Worm (Caenorhabditis elegans): ENCODE data around the gene pals-38.

pals-38 gene

DNA sequence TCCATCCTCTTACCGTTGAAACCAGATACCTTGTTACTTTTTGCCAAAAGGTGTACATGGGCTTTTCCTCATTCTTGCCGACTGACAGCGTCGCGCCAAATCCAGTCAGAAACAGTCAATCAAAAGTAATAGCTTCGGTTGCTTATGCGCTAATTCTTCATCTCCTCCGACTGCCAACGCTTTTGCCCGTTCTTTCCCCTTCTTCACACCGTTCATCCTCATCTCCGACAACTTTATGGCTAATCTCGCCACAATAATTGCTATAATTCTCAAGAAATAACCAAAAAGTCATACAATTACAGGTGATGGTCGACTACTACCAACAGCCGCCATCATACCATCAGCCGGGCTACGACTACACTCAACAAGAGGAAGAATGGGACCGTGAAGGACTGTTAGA lies 31.3 kb upstream of the pals-38 start, which contains the start of gene atn-1:
Gene atn-1 (plus strand): TSS at position 301 of the 400 bp plus-strand sequence.
- TF ChIP-seq B0261.1 (tag; optimal IDR thresholded peaks at IDR 0.05) (no peak), B0019.2 (GFP tag; conservative IDR thresholded peaks at IDR 0.05) (no peak), mcd-1 (GFP tag; IDR thresholded peaks at IDR 0.05) (no peak), ztf-6 (GFP tag; IDR thresholded peaks at IDR 0.05) (no peak), repo-1 (tag; optimal IDR thresholded peaks at IDR 0.05) (no peak), ekl-4 (GFP tag; IDR thresholded peaks at IDR 0.05) (no peak), bed-1 (GFP tag; IDR thresholded peaks at IDR 0.05) (no peak), K11D2.4 (GFP tag; IDR thresholded peaks at IDR 0.05) (no peak), F57A8.1 (GFP tag; optimal IDR thresholded peaks at IDR 0.05) (no peak), sea-2 (GFP tag; IDR thresholded peaks at IDR 0.05) (no peak), D2030.7 (GFP tag; IDR thresholded peaks at IDR 0.05) (no peak), atf-7 (tag; optimal IDR thresholded peaks at IDR 0.05) (no peak), madf-6 (GFP tag; IDR thresholded peaks at IDR 0.05) (no peak), xnd-1 (tag; optimal IDR thresholded peaks at IDR 0.05) (no peak)

DNA sequence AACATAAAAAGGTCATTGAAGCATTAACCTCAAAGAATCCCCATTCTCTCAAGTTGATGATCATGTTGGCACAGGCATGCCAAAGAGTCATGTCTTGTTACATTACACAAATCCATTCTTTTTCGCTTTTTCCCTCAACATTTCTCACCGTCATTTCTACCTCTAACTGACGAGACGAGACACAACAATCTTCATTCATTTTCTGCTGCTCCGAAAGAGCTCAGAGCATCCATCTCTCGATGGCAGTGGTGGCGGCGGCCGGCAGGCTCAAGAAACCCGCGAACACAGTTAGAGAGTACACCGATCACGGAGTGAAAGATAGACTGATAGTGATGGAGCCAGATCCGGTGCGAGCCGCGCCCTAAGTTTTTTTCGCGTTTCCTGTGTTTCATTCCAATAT lies 30.3 kb upstream of the pals-38 start:
- no peak for TF ChIP-seq dpl-1 (GFP tag; optimal IDR thresholded peaks at IDR 0.05)
- TF ChIP-seq nhr-27 (tag; optimal IDR thresholded peaks at IDR 0.05), result no peak
- TF ChIP-seq rpc-1 (optimal IDR thresholded peaks at IDR 0.05), result no peak
- no peak for TF ChIP-seq rpc-1 (tag; optimal IDR thresholded peaks at IDR 0.05)
- TF ChIP-seq egl-44 (GFP tag; IDR thresholded peaks at IDR 0.05), result no peak
- TF ChIP-seq madf-8 (GFP tag; conservative IDR thresholded peaks at IDR 0.05), result no peak
- TF ChIP-seq mcd-1 (GFP tag; IDR thresholded peaks at IDR 0.05), result no peak
- no peak for TF ChIP-seq Y53F4B.3 (GFP tag; IDR thresholded peaks at IDR 0.05)
- no peak for TF ChIP-seq ceh-100 (GFP tag; IDR thresholded peaks at IDR 0.05)
- TF ChIP-seq chd-7 (tag; optimal IDR thresholded peaks at IDR 0.05), result peak; percentile 26
- no peak for TF ChIP-seq cebp-1 (GFP tag; IDR thresholded peaks at IDR 0.05)
- no peak for TF ChIP-seq cebp-1 (tag; optimal IDR thresholded peaks at IDR 0.05)
- no peak for TF ChIP-seq lin-35 (GFP tag; optimal IDR thresholded peaks at IDR 0.05)
- TF ChIP-seq zfh-2 (GFP tag; conservative IDR thresholded peaks at IDR 0.05), result peak; percentile 92
- peak; percentile 38; the same call in 1 of the 2 replicates for TF ChIP-seq pbrm-1 (GFP tag; IDR thresholded peaks at IDR 0.05)
- TF ChIP-seq lin-54 (GFP tag; optimal IDR thresholded peaks at IDR 0.05), result no peak
- TF ChIP-seq B0035.1 (tag; optimal IDR thresholded peaks at IDR 0.05), result no peak
- no peak for TF ChIP-seq ceh-27 (GFP tag; optimal IDR thresholded peaks at IDR 0.05)
- TF ChIP-seq nhr-90 (tag; optimal IDR thresholded peaks at IDR 0.05), result peak; percentile 5
- TF ChIP-seq F33H1.4 (GFP tag; IDR thresholded peaks at IDR 0.05), result no peak
- no peak for TF ChIP-seq mxl-1 (tag; optimal IDR thresholded peaks at IDR 0.05)
- TF ChIP-seq zim-3 (tag; optimal IDR thresholded peaks at IDR 0.05), result peak; percentile 34
- TF ChIP-seq K12H6.12 (tag; optimal IDR thresholded peaks at IDR 0.05), result peak; percentile 9

DNA sequence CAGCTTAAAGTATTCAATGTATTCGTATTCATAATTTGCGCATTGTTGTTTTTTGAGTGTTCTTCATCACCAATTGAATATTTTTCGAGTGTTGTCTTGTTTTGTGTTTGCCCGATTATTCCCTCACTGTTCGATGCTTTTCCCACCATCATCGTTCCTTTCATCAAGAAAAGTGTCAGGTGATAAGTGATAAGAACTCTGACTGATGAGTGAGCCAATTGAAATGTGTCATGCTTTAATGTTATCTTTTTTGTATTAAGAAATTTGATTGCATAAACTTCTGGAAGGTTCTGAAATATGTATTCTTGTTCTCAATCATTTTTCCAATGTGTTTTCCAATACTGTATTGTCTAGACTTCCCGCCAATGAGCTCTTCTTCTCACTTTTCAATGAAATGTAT lies 28.6 kb upstream of the pals-38 start:
- TF ChIP-seq F57A8.1 (GFP tag; optimal IDR thresholded peaks at IDR 0.05), result no peak
- no peak for TF ChIP-seq somi-1 (GFP tag; optimal IDR thresholded peaks at IDR 0.05)
- TF ChIP-seq pha-4 (tag; optimal IDR thresholded peaks at IDR 0.05), result no peak
- TF ChIP-seq nhr-179 (tag; optimal IDR thresholded peaks at IDR 0.05), result no peak
- TF ChIP-seq let-607 (tag; optimal IDR thresholded peaks at IDR 0.05), result peak in 1 of 2 experiments; percentile 6
- TF ChIP-seq tbp1 (GFP tag; optimal IDR thresholded peaks at IDR 0.05), result no peak
- TF ChIP-seq ekl-4 (GFP tag; IDR thresholded peaks at IDR 0.05), result no peak
- no peak for TF ChIP-seq atf-7 (tag; optimal IDR thresholded peaks at IDR 0.05)
- no peak for TF ChIP-seq cebp-1 (GFP tag; IDR thresholded peaks at IDR 0.05)
- peak; percentile 57 for TF ChIP-seq cebp-1 (tag; optimal IDR thresholded peaks at IDR 0.05)
- no peak for TF ChIP-seq F22D6.2 (tag; optimal IDR thresholded peaks at IDR 0.05)
- no peak for TF ChIP-seq T26A5.8 (tag; optimal IDR thresholded peaks at IDR 0.05)
- no peak for TF ChIP-seq snpc-4 (GFP tag; optimal IDR thresholded peaks at IDR 0.05)
- peak in 1 of 4 experiments; percentile 13 for TF ChIP-seq snpc-4 (tag; optimal IDR thresholded peaks at IDR 0.05)
- TF ChIP-seq lsy-27 (tag; optimal IDR thresholded peaks at IDR 0.05; ENCODE audit: borderline replicate concordance, insufficient read depth), result no peak
- no peak for TF ChIP-seq F55B11.4 (tag; optimal IDR thresholded peaks at IDR 0.05; ENCODE audit: borderline replicate concordance, insufficient read depth)
- peak; percentile 25; the same call in 1 of the 2 replicates for TF ChIP-seq hsf-1 (GFP tag; IDR thresholded peaks at IDR 0.05)
